Worm (Caenorhabditis elegans) whole organism, L2 larva: ENCODE data around the gene Y105C5A.1268.

Experiments
- R02D3.7 ChIP-seq: fragments of 150-350 bp; optimal IDR thresholded peaks from 2 replicates; lab custom pipeline; 2014; ENCODE audit warnings: missing biosample characterization, missing genetic modification characterization
- ZK546.5 ChIP-seq: sonication (generic microtip); optimal IDR thresholded peaks from 2 replicates; lab custom pipeline; 2017; ENCODE audit warnings: missing biosample characterization, missing genetic modification characterization
- nhr-12 ChIP-seq: fragments of 150-350 bp; optimal IDR thresholded peaks from 2 replicates; lab custom pipeline; 2014; ENCODE audit warnings: missing biosample characterization, missing genetic modification characterization
- nhr-25 ChIP-seq: fragments of 150-350 bp; sonication (generic microtip); optimal IDR thresholded peaks from 3 replicates; lab custom pipeline; 2014; ENCODE audit warnings: missing biosample characterization, missing genetic modification characterization

DNA sequence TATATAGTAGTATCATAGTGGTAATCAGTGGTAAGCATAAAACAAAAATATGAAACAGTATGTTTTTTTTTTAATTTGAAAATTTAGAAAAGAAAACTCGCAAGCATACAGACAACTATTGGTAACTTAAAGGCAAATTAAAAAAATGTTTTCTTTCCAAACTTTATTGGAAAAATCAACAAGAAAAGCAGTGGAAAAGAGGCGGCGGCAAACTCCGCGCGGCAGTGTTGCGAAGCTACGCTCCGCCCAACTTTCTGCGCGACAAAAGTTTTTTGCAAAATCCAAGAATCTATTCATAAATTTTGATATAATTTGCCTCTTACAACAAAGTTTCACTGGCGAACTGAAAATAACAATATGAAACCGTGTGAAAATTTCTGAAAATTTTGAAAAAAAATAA is 38.3 kb upstream of the Y105C5A.1268 start:
- no peak for TF ChIP-seq nhr-12 (tag; lab: Kevin White, UChicago)
- no peak for TF ChIP-seq nhr-25
- TF ChIP-seq R02D3.7 (tag; lab: Kevin White, UChicago) = no peak
- TF ChIP-seq ZK546.5 (tag; lab: Kevin White, UChicago) = no peak
